Fruit fly (Drosophila melanogaster) whole organism, embryonic: ENCODE data around the gene shams.

Experiments used
- Asciz ChIP-seq: fragments of 200-800 bp; sonication (Bioruptor generic); optimal IDR thresholded peaks from 2 replicates; lab custom pipeline; 2017; ENCODE audit warnings: missing biosample characterization, mild to moderate bottlenecking, missing genetic modification characterization, missing genetic modification reagents
- CG10462 ChIP-seq: fragments of 200-800 bp; sonication (Bioruptor generic); optimal IDR thresholded peaks from 2 replicates; lab custom pipeline; 2016; ENCODE audit warnings: missing biosample characterization, missing genetic modification characterization
- CG11456 ChIP-seq: fragments of 200-800 bp; sonication (Bioruptor generic); IDR thresholded peaks from 3 replicates; pipeline ENCODE4 v1.3.6; 2022; ENCODE audit warnings: missing biosample characterization, missing genetic modification characterization
- CG1233 ChIP-seq: fragments of 200-800 bp; sonication (Bioruptor generic); optimal IDR thresholded peaks from 4 replicates; lab custom pipeline; 2018; ENCODE audit warnings: missing biosample characterization, mild to moderate bottlenecking, missing genetic modification characterization
- CG12391 ChIP-seq: fragments of 200-800 bp; sonication (Bioruptor generic); optimal IDR thresholded peaks from 3 replicates; lab custom pipeline; 2018; ENCODE audit warnings: missing biosample characterization, mild to moderate bottlenecking, missing genetic modification characterization, moderate library complexity
- CG13424 ChIP-seq: fragments of 200-800 bp; sonication (Bioruptor generic); optimal IDR thresholded peaks from 2 replicates; lab custom pipeline; 2019; ENCODE audit warnings: missing biosample characterization, mild to moderate bottlenecking, missing genetic modification characterization, moderate library complexity
- CG13624 ChIP-seq: fragments of 200-800 bp; sonication (Bioruptor generic); optimal IDR thresholded peaks from 2 replicates; lab custom pipeline; 2016; ENCODE audit warnings: missing biosample characterization, missing genetic modification characterization
- CG14710 ChIP-seq: fragments of 200-800 bp; sonication (Bioruptor generic); optimal IDR thresholded peaks from 3 replicates; lab custom pipeline; 2019; ENCODE audit warnings: missing biosample characterization, mild to moderate bottlenecking, missing genetic modification characterization, moderate library complexity
- CG16813 ChIP-seq: fragments of 200-800 bp; sonication (Bioruptor generic); IDR thresholded peaks from 3 replicates; pipeline ENCODE4 v1.3.6; 2022; ENCODE audit warnings: missing biosample characterization, missing genetic modification characterization; ENCODE audit not compliant: partially characterized antibody
- CG17568 ChIP-seq: fragments of 200-800 bp; sonication (Bioruptor generic); optimal IDR thresholded peaks from 2 replicates; lab custom pipeline; 2018; ENCODE audit warnings: missing biosample characterization, mild to moderate bottlenecking, missing genetic modification characterization, moderate library complexity
- CG17802 ChIP-seq: fragments of 200-800 bp; sonication (Bioruptor generic); optimal IDR thresholded peaks from 2 replicates; lab custom pipeline; 2018; ENCODE audit warnings: missing biosample characterization, mild to moderate bottlenecking, missing genetic modification characterization, moderate library complexity
- CG17912 ChIP-seq: fragments of 200-800 bp; sonication (Bioruptor generic); optimal IDR thresholded peaks from 2 replicates; lab custom pipeline; 2018; ENCODE audit warnings: missing biosample characterization, mild to moderate bottlenecking, missing genetic modification characterization
- CG2120 ChIP-seq: fragments of 200-800 bp; sonication (Bioruptor generic); optimal IDR thresholded peaks from 3 replicates; lab custom pipeline; 2016; ENCODE audit warnings: missing biosample characterization, missing genetic modification characterization
- CG32772 ChIP-seq: fragments of 200-800 bp; sonication (Bioruptor generic); IDR thresholded peaks from 2 replicates; pipeline ENCODE4 v1.3.6; 2022; ENCODE audit warnings: missing biosample characterization, missing genetic modification characterization
- CG33213 ChIP-seq: fragments of 200-800 bp; sonication (Bioruptor generic); optimal IDR thresholded peaks from 3 replicates; lab custom pipeline; 2016; ENCODE audit warnings: missing biosample characterization, missing genetic modification characterization
- CG3838 ChIP-seq: fragments of 200-800 bp; sonication (Bioruptor generic); optimal IDR thresholded peaks from 3 replicates; lab custom pipeline; 2016; ENCODE audit warnings: missing biosample characterization, missing genetic modification characterization
- CG4707 ChIP-seq: fragments of 200-800 bp; sonication (Bioruptor generic); optimal IDR thresholded peaks from 2 replicates; lab custom pipeline; 2018; ENCODE audit warnings: missing biosample characterization, mild to moderate bottlenecking, missing genetic modification characterization, moderate library complexity
- CG5180 ChIP-seq: fragments of 200-800 bp; sonication (Bioruptor generic); optimal IDR thresholded peaks from 3 replicates; lab custom pipeline; 2017; ENCODE audit warnings: missing biosample characterization, missing genetic modification characterization, mild to moderate bottlenecking, moderate library complexity, missing genetic modification reagents
- CG6813 ChIP-seq: fragments of 200-800 bp; sonication (Bioruptor generic); optimal IDR thresholded peaks from 2 replicates; lab custom pipeline; 2017; ENCODE audit warnings: missing biosample characterization, missing genetic modification characterization, mild to moderate bottlenecking, moderate library complexity, missing genetic modification reagents
- CG9215 ChIP-seq: fragments of 200-800 bp; sonication (Bioruptor generic); IDR thresholded peaks from 2 replicates; pipeline ENCODE4 v1.3.6; 2022; ENCODE audit warnings: missing biosample characterization, missing genetic modification characterization
- Dip2 ChIP-seq: fragments of 200-800 bp; sonication (Bioruptor generic); IDR thresholded peaks from 2 replicates; pipeline ENCODE4 v1.3.6; 2022; ENCODE audit warnings: missing biosample characterization, missing genetic modification characterization
- Dp ChIP-seq: fragments of 200-800 bp; sonication (Bioruptor generic); optimal IDR thresholded peaks from 2 replicates; lab custom pipeline; 2018; ENCODE audit warnings: missing biosample characterization, mild to moderate bottlenecking, missing genetic modification characterization, moderate library complexity
- Dref ChIP-seq: fragments of 200-800 bp; sonication (Bioruptor generic); IDR thresholded peaks from 2 replicates; pipeline ENCODE4 v1.3.6; 2022; ENCODE audit warnings: missing biosample characterization, missing genetic modification characterization
- Elba2 ChIP-seq: fragments of 200-800 bp; sonication (Bioruptor generic); optimal IDR thresholded peaks from 3 replicates; lab custom pipeline; 2016; ENCODE audit warnings: missing biosample characterization, missing genetic modification characterization
- Hand ChIP-seq: fragments of 200-800 bp; sonication (Bioruptor generic); optimal IDR thresholded peaks from 2 replicates; lab custom pipeline; 2017; ENCODE audit warnings: mild to moderate bottlenecking, missing biosample characterization, missing genetic modification reagents, missing genetic modification characterization
- Hey ChIP-seq: fragments of 200-800 bp; sonication (Bioruptor generic); optimal IDR thresholded peaks from 3 replicates; lab custom pipeline; 2018; ENCODE audit warnings: missing biosample characterization, mild to moderate bottlenecking, missing genetic modification characterization
- HmgD ChIP-seq: fragments of 200-800 bp; sonication (Bioruptor generic); optimal IDR thresholded peaks from 3 replicates; lab custom pipeline; 2016; ENCODE audit warnings: missing biosample characterization, missing genetic modification characterization
- Hmx ChIP-seq: fragments of 200-800 bp; sonication (Bioruptor generic); optimal IDR thresholded peaks from 2 replicates; lab custom pipeline; 2016; ENCODE audit warnings: missing biosample characterization, missing genetic modification characterization
- Kr ChIP-seq: fragments of 200-800 bp; sonication (Bioruptor generic); optimal IDR thresholded peaks from 2 replicates; lab custom pipeline; 2017; ENCODE audit warnings: missing biosample characterization, mild to moderate bottlenecking, missing genetic modification characterization
- MBD-R2 ChIP-seq: fragments of 200-800 bp; sonication (Bioruptor generic); IDR thresholded peaks from 2 replicates; pipeline ENCODE4 v1.3.6; 2022; ENCODE audit warnings: missing biosample characterization, missing genetic modification characterization
- Pdp1 ChIP-seq, 2 experiments: fragments of 200-800 bp; sonication (Bioruptor generic); optimal IDR thresholded peaks; 3 replicates each; lab custom pipeline; 2016; ENCODE audit warnings: missing biosample characterization in 2 of 2, missing genetic modification characterization in 2 of 2, mild to moderate bottlenecking in 1 of 2, moderate library complexity in 1 of 2
- ab ChIP-seq: fragments of 200-800 bp; sonication (Bioruptor generic); optimal IDR thresholded peaks from 2 replicates; lab custom pipeline; 2016; ENCODE audit warnings: missing biosample characterization, missing genetic modification characterization
- crp ChIP-seq, 2 experiments: fragments of 200-800 bp; sonication (Bioruptor generic); optimal IDR thresholded peaks; 2 replicates in 1 of 2; 3 replicates in 1 of 2; lab custom pipeline; 2017; ENCODE audit warnings: missing biosample characterization in 2 of 2, missing genetic modification characterization in 2 of 2, mild to moderate bottlenecking in 1 of 2, moderate library complexity in 1 of 2
- disco-r ChIP-seq: fragments of 200-800 bp; sonication (Bioruptor generic); optimal IDR thresholded peaks from 2 replicates; lab custom pipeline; 2016; ENCODE audit warnings: missing biosample characterization, missing genetic modification characterization
- exex ChIP-seq: fragments of 200-800 bp; sonication (Bioruptor generic); optimal IDR thresholded peaks from 4 replicates; lab custom pipeline; 2018; ENCODE audit warnings: missing biosample characterization, mild to moderate bottlenecking, missing genetic modification characterization, moderate library complexity
- fd96Cb ChIP-seq: fragments of 200-800 bp; sonication (Bioruptor generic); optimal IDR thresholded peaks from 2 replicates; lab custom pipeline; 2018; ENCODE audit warnings: missing biosample characterization, mild to moderate bottlenecking, missing genetic modification characterization, moderate library complexity
- gro ChIP-seq: fragments of 200-800 bp; sonication (Bioruptor generic); optimal IDR thresholded peaks from 2 replicates; lab custom pipeline; 2016; ENCODE audit warnings: missing biosample characterization, missing genetic modification characterization
- lab ChIP-seq: fragments of 200-800 bp; sonication (Bioruptor generic); optimal IDR thresholded peaks from 3 replicates; lab custom pipeline; 2017; ENCODE audit warnings: missing biosample characterization, missing genetic modification characterization, mild to moderate bottlenecking, moderate library complexity, missing genetic modification reagents
- mld ChIP-seq: fragments of 200-800 bp; sonication (Bioruptor generic); IDR thresholded peaks from 3 replicates; pipeline ENCODE4 v1.3.6; 2022; ENCODE audit warnings: missing biosample characterization, missing genetic modification characterization; ENCODE audit not compliant: partially characterized antibody
- onecut ChIP-seq: fragments of 200-800 bp; sonication (Bioruptor generic); IDR thresholded peaks from 2 replicates; pipeline ENCODE4 v1.3.6; 2022; ENCODE audit warnings: missing biosample characterization, missing genetic modification characterization
- row ChIP-seq: fragments of 200-800 bp; sonication (Bioruptor generic); IDR thresholded peaks from 3 replicates; pipeline ENCODE4 v1.3.6; 2022; ENCODE audit warnings: missing biosample characterization, missing genetic modification characterization
- sisA ChIP-seq: fragments of 200-800 bp; sonication (Bioruptor generic); IDR thresholded peaks from 2 replicates; pipeline ENCODE4 v1.3.6; 2022; ENCODE audit warnings: missing biosample characterization, missing genetic modification characterization
- slp2 ChIP-seq: fragments of 200-800 bp; sonication (Bioruptor generic); optimal IDR thresholded peaks from 2 replicates; lab custom pipeline; 2016; ENCODE audit warnings: missing biosample characterization, missing genetic modification characterization
- sob ChIP-seq: fragments of 200-800 bp; sonication (Bioruptor generic); IDR thresholded peaks from 2 replicates; pipeline ENCODE4 v1.3.6; 2022; ENCODE audit warnings: missing biosample characterization, missing genetic modification characterization
- tgo ChIP-seq: fragments of 200-800 bp; sonication (Bioruptor generic); IDR thresholded peaks from 3 replicates; pipeline ENCODE4 v1.3.6; 2022; ENCODE audit warnings: missing biosample characterization, missing genetic modification characterization
- tll ChIP-seq, 2 experiments: fragments of 200-800 bp in 1 of 2; fragments of >200 bp in 1 of 2; sonication (Bioruptor generic) in 1 of 2; optimal IDR thresholded peaks; 2 replicates each; lab custom pipeline; 2017 to 2019; ENCODE audit warnings: missing biosample characterization in 2 of 2, missing genetic modification characterization in 2 of 2, mild to moderate bottlenecking in 1 of 2, moderate library complexity in 1 of 2
- unc-4 ChIP-seq: fragments of 200-800 bp; sonication (Bioruptor generic); IDR thresholded peaks from 2 replicates; pipeline ENCODE4 v1.3.6; 2022; ENCODE audit warnings: missing biosample characterization, missing genetic modification characterization; ENCODE audit not compliant: partially characterized antibody
- wdn ChIP-seq: fragments of 200-800 bp; sonication (Bioruptor generic); IDR thresholded peaks from 2 replicates; pipeline ENCODE4 v1.3.6; 2022; ENCODE audit warnings: missing biosample characterization, missing genetic modification characterization
- zf30C ChIP-seq: fragments of 200-800 bp; sonication (Bioruptor generic); optimal IDR thresholded peaks from 3 replicates; lab custom pipeline; 2018; ENCODE audit warnings: missing biosample characterization, mild to moderate bottlenecking, missing genetic modification characterization

Gene shams

dm6 chr3R:25069569-25069968 is 4.8 kb downstream of the shams start, which contains the start of the genes Stt3B and CG11839 (continued):
- TF ChIP-seq fd96Cb (peak; percentile 24), unc-4 (GFP tag; lab: Robert Waterston, UW) (peak; percentile 97), CG14710 (tag; lab: Kevin White, UChicago) (peak; percentile 85), CG13424 (peak; percentile 77), CG9215 (no peak), CG11456 (no peak), sisA (GFP tag; lab: Robert Waterston, UW) (no peak), ab (GFP tag; lab: Kevin White, UChicago) (no peak), CG33213 (peak; percentile 69), row (GFP tag; lab: Robert Waterston, UW) (peak; percentile 95), tgo (GFP tag; lab: Robert Waterston, UW) (no peak; the same call in 1 of the 3 replicates), CG13624 (peak; percentile 84), CG1233 (GFP tag; lab: Kevin White, UChicago) (peak; percentile 21), CG32772 (GFP tag; lab: Robert Waterston, UW) (no peak), CG6813 (GFP tag; lab: Kevin White, UChicago) (no peak), CG17568 (no peak), Dip2 (GFP tag; lab: Robert Waterston, UW) (no peak), Asciz (GFP tag; lab: Kevin White, UChicago) (no peak), CG3838 (no peak), CG10462 (peak; percentile 39), slp2 (peak; percentile 54), CG17802 (tag; lab: Kevin White, UChicago) (no peak), Pdp1 (GFP tag; optimal IDR thresholded peaks at IDR 0.05; lab: Kevin White, UChicago) (peak in 1 of 2 experiments; percentile 84), gro (peak; percentile 79), MBD-R2 (GFP tag; lab: Robert Waterston, UW) (peak; percentile 96), CG2120 (GFP tag; lab: Kevin White, UChicago) (peak; percentile 91), HmgD (GFP tag; lab: Kevin White, UChicago) (peak; percentile 85), disco-r (GFP tag; lab: Kevin White, UChicago) (peak; percentile 17), CG16813 (GFP tag; lab: Robert Waterston, UW) (peak; percentile 95), CG4707 (GFP tag; lab: Kevin White, UChicago) (no peak), zf30C (GFP tag; lab: Kevin White, UChicago) (no peak), CG5180 (GFP tag; lab: Kevin White, UChicago) (no peak), sob (GFP tag; lab: Robert Waterston, UW) (peak; percentile 85; the same call in 1 of the 2 replicates), wdn (GFP tag; lab: Robert Waterston, UW) (peak; percentile 43; the same call in 1 of the 2 replicates), Kr (GFP tag; lab: Kevin White, UChicago) (no peak), Elba2 (GFP tag; lab: Kevin White, UChicago) (peak; percentile 24), Dp (GFP tag; lab: Kevin White, UChicago) (peak; percentile 44), onecut (0 out of 2 replicates have a peak, but pooled peaks have one; percentile 23), CG17912 (GFP tag; lab: Kevin White, UChicago) (peak; percentile 1), Dref (GFP tag; lab: Robert Waterston, UW) (peak; percentile 89), tll (GFP tag; optimal IDR thresholded peaks at IDR 0.05; lab: Kevin White, UChicago) (peak in 1 of 2 experiments; percentile 35), Hmx (GFP tag; lab: Kevin White, UChicago) (peak; percentile 6), Hey (no peak), lab (GFP tag; lab: Kevin White, UChicago) (no peak), crp (GFP tag; optimal IDR thresholded peaks at IDR 0.05; lab: Kevin White, UChicago) (peak in 1 of 2 experiments; percentile 43), exex (tag; lab: Kevin White, UChicago) (no peak), CG12391 (tag; lab: Kevin White, UChicago) (peak; percentile 84), mld (GFP tag; lab: Robert Waterston, UW) (peak; percentile 58; the same call in 1 of the 3 replicates), Hand (GFP tag; lab: Kevin White, UChicago) (no peak)
